In genomic region chrII:1245783-1246182, ce11 we compare ENCODE assay signal across 3 worm cellular contexts.
TF ChIP-seq lines count a peak whose summit lies in the region.

No protein-coding gene starts in this region.

TF ChIP-seq in whole organism, L1 larva, 84 proteins besides CTCF, POLR2A, EP300 and RAD21:
- no peak for TF ChIP-seq alr-1 (tag; optimal IDR thresholded peaks at IDR 0.05; lab: Kevin White, UChicago; ENCODE audit: borderline replicate concordance)
- peak; percentile 2 for TF ChIP-seq lin-14 (GFP tag; optimal IDR thresholded peaks at IDR 0.05; lab: Kevin White, UChicago)
- peak; percentile 55 for TF ChIP-seq nhr-85 (tag; lab: Kevin White, UChicago)
- TF ChIP-seq pqm-1 (tag; optimal IDR thresholded peaks at IDR 0.05; lab: Kevin White, UChicago), result no peak
- no peak for TF ChIP-seq nhr-20 (tag; optimal IDR thresholded peaks at IDR 0.05; lab: Kevin White, UChicago)

TF ChIP-seq in whole organism, L3 larva, 47 proteins besides CTCF, POLR2A, EP300 and RAD21:
- TF ChIP-seq elt-3 (tag; optimal IDR thresholded peaks at IDR 0.05; lab: Kevin White, UChicago) (no peak), nhr-11 (tag; optimal IDR thresholded peaks at IDR 0.05; lab: Kevin White, UChicago) (no peak), mml-1 (tag; optimal IDR thresholded peaks at IDR 0.05; lab: Kevin White, UChicago) (no peak), pha-4 (tag; optimal IDR thresholded peaks at IDR 0.05; lab: Kevin White, UChicago) (peak; percentile 61), nfya-1 (tag; optimal IDR thresholded peaks at IDR 0.05; lab: Kevin White, UChicago; ENCODE audit: insufficient read depth) (no peak), snpc-4 (tag; optimal IDR thresholded peaks at IDR 0.05; lab: Kevin White, UChicago) (no peak), nhr-25 (tag; optimal IDR thresholded peaks at IDR 0.05; lab: Kevin White, UChicago) (no peak), ceh-16 (tag; optimal IDR thresholded peaks at IDR 0.05; lab: Kevin White, UChicago) (no peak), ZK546.5 (tag; optimal IDR thresholded peaks at IDR 0.05; lab: Kevin White, UChicago) (no peak)

TF ChIP-seq in whole organism, mixed stage, embryonic, 35 proteins besides CTCF, POLR2A, EP300 and RAD21:
- TF ChIP-seq tbx-8 (GFP tag; optimal IDR thresholded peaks at IDR 0.05; lab: Kevin White, UChicago), result no peak
- peak; percentile 7 for TF ChIP-seq pha-4 (tag; optimal IDR thresholded peaks at IDR 0.05; lab: Kevin White, UChicago)
- TF ChIP-seq bed-3 (GFP tag; optimal IDR thresholded peaks at IDR 0.05; lab: Kevin White, UChicago), result no peak
